Worm (Caenorhabditis elegans) whole organism, L4/young adult: ENCODE measurements around the gene C33D3.3.

Experiments
- W03F9.2 ChIP-seq: fragments of 150-350 bp; optimal IDR thresholded peaks from 2 replicates; lab custom pipeline; 2014; ENCODE audit warnings: missing biosample characterization, missing genetic modification characterization
- dao-5 ChIP-seq: sonication (generic microtip); optimal IDR thresholded peaks from 2 replicates; lab custom pipeline; 2016; ENCODE audit warnings: missing genotype, missing genetic modification characterization, moderate library complexity, missing compliant biosample characterization
- him-1 ChIP-seq: sonication (generic microtip); optimal IDR thresholded peaks from 2 replicates; lab custom pipeline; 2016; ENCODE audit warnings: missing genotype, missing genetic modification reagents, missing genetic modification characterization, missing compliant biosample characterization

DNA sequence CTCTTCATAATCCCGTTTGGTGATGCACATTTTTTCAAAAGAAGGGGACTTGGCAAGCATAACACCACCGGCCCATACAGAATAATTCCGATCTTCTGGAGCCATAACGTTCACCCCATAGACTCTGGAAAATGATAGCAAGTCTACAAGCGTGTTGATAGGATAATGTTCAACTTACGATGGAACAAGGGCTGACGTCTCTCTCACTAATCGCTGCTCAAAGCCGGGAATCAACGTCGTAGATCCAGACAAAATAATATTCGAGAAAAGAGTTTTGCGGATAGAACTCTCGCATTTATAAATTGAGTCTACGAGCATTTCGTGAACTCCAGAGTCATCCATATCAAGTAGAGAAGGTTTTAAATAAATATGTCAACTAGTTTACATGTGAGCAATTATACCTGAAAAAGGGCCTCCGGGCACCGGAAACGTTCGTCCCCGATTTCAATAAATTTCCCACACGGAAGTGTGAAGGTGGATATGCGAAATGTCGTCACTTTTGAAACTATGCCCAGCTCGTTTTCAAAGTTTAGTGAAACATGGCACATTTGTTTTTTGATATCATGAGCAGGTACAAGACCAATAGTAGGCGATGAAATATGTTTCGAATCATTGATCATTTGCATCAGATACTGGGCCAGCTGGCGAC lies 6.8 kb downstream of the C33D3.3 start:
- TF ChIP-seq him-1 (tag; lab: Kevin White, UChicago): no peak
- TF ChIP-seq W03F9.2 (tag; lab: Kevin White, UChicago): no peak
- TF ChIP-seq dao-5 (tag; lab: Kevin White, UChicago): no peak
